Worm (Caenorhabditis elegans): ENCODE data around the gene seip-1.
"Not testable (repeated sequence)": the region's sequence is repeated elsewhere in the genome, so short reads cannot be mapped to it uniquely, and the experiment has no call there.

The seip-1 gene

ce11 chrV:6043275-6044271 lies 9.5 kb downstream of the seip-1 start, which contains the start of gene cpi-2:
cpi-2 (plus strand) TSS chrV:6044062.
- peak; percentile 69 for TF ChIP-seq elt-2 (tag; optimal IDR thresholded peaks at IDR 0.05)
- TF ChIP-seq unc-55 (GFP tag; optimal IDR thresholded peaks at IDR 0.05), result peak; percentile 10
- peak; percentile 16 for TF ChIP-seq ceh-31 (tag; optimal IDR thresholded peaks at IDR 0.05)
- TF ChIP-seq madf-2 (tag; optimal IDR thresholded peaks at IDR 0.05), result no peak
- peak; percentile 35 for TF ChIP-seq hlh-30 (tag; optimal IDR thresholded peaks at IDR 0.05; ENCODE audit: insufficient read depth)
- no peak for TF ChIP-seq pha-4 (tag; optimal IDR thresholded peaks at IDR 0.05)
- TF ChIP-seq pax-1 (tag; optimal IDR thresholded peaks at IDR 0.05), result peak; percentile 45
- peak; percentile 13 for TF ChIP-seq nfya-1 (tag; optimal IDR thresholded peaks at IDR 0.05)
- TF ChIP-seq ceh-48 (tag; optimal IDR thresholded peaks at IDR 0.05), result peak; percentile 88
- peak; percentile 29 for TF ChIP-seq rnt-1 (tag; optimal IDR thresholded peaks at IDR 0.05)

- TF ChIP-seq zip-5 (tag; optimal IDR thresholded peaks at IDR 0.05), result no peak
- no peak for TF ChIP-seq elt-4 (tag; optimal IDR thresholded peaks at IDR 0.05)
- no peak for TF ChIP-seq T23F11.4 (GFP tag; optimal IDR thresholded peaks at IDR 0.05)
- no peak for TF ChIP-seq lim-6 (tag; optimal IDR thresholded peaks at IDR 0.05)
- no peak for TF ChIP-seq dve-1 (tag; optimal IDR thresholded peaks at IDR 0.05)
- TF ChIP-seq hlh-30 (tag; optimal IDR thresholded peaks at IDR 0.05; ENCODE audit: insufficient read depth), result no peak
- no peak for TF ChIP-seq fax-1 (tag; optimal IDR thresholded peaks at IDR 0.05)
- no peak for TF ChIP-seq nhr-232 (tag; optimal IDR thresholded peaks at IDR 0.05)
- TF ChIP-seq lin-11 (tag; optimal IDR thresholded peaks at IDR 0.05), result no peak
- TF ChIP-seq ref-2 (tag; optimal IDR thresholded peaks at IDR 0.05), result no peak
- TF ChIP-seq npax-4 (tag; optimal IDR thresholded peaks at IDR 0.05), result no peak
- no peak for TF ChIP-seq sdc-2 (tag; optimal IDR thresholded peaks at IDR 0.05)
- no peak for TF ChIP-seq ceh-22 (tag; optimal IDR thresholded peaks at IDR 0.05)
- TF ChIP-seq pat-9 (tag; optimal IDR thresholded peaks at IDR 0.05), result no peak
Measured at ce11 chrV:6041375-6041774, 11.7 kb downstream of the seip-1 start, which contains the start of gene R01B10.2. R01B10.2 (minus strand) TSS chrV:6041475.

- TF ChIP-seq lim-6 (tag; optimal IDR thresholded peaks at IDR 0.05); C38D4.7 (GFP tag; optimal IDR thresholded peaks at IDR 0.05); elt-2 (tag; optimal IDR thresholded peaks at IDR 0.05): not testable (repeated sequence)
Measured at ce11 chrV:6038405-6039151, 14.5 kb downstream of the seip-1 start, which contains the start of gene F29G9.1. F29G9.1 (plus strand) TSS chrV:6039101.

- TF ChIP-seq elt-2 (tag; optimal IDR thresholded peaks at IDR 0.05), result no peak
- TF ChIP-seq gmeb-2 (tag; optimal IDR thresholded peaks at IDR 0.05), result no peak
- TF ChIP-seq dmd-4 (tag; optimal IDR thresholded peaks at IDR 0.05; ENCODE audit: borderline replicate concordance), result no peak
- TF ChIP-seq K02D7.2 (tag; optimal IDR thresholded peaks at IDR 0.05), result no peak
- TF ChIP-seq ceh-19 (GFP tag; optimal IDR thresholded peaks at IDR 0.05), result no peak
- TF ChIP-seq fax-1 (tag; optimal IDR thresholded peaks at IDR 0.05), result no peak
- TF ChIP-seq syd-9 (tag; optimal IDR thresholded peaks at IDR 0.05), result no peak
- TF ChIP-seq ttx-3 (tag; optimal IDR thresholded peaks at IDR 0.05), result no peak
- TF ChIP-seq ceh-48 (tag; optimal IDR thresholded peaks at IDR 0.05), result no peak
- no peak for TF ChIP-seq odd-2 (tag; optimal IDR thresholded peaks at IDR 0.05)
- TF ChIP-seq ztf-16 (tag; optimal IDR thresholded peaks at IDR 0.05), result no peak
- TF ChIP-seq C38D4.7 (GFP tag; optimal IDR thresholded peaks at IDR 0.05), result no peak
- no peak for TF ChIP-seq hlh-8 (tag; optimal IDR thresholded peaks at IDR 0.05)
- no peak for TF ChIP-seq che-1 (tag; optimal IDR thresholded peaks at IDR 0.05)
- no peak for TF ChIP-seq unc-42 (tag; optimal IDR thresholded peaks at IDR 0.05)
- TF ChIP-seq sdc-2 (tag; optimal IDR thresholded peaks at IDR 0.05), result no peak
- TF ChIP-seq ceh-31 (tag; optimal IDR thresholded peaks at IDR 0.05), result no peak
- TF ChIP-seq rnt-1 (tag; optimal IDR thresholded peaks at IDR 0.05), result no peak
- TF ChIP-seq ceh-45 (GFP tag; IDR thresholded peaks at IDR 0.05), result no peak
Measured at ce11 chrV:6036547-6036946, 16.5 kb downstream of the seip-1 start.

All from whole organism, late embryonic.